Worm (Caenorhabditis elegans) whole organism, L3 larva: Measurements from ENCODE around the gene F19B6.10.

Source experiments
- ceh-82 ChIP-seq: fragments of 150-350 bp; optimal IDR thresholded peaks from 2 replicates; lab custom pipeline; 2014; ENCODE audit warnings: missing biosample characterization, missing genetic modification characterization
- hmg-11 ChIP-seq: sonication (generic microtip); optimal IDR thresholded peaks from 2 replicates; lab custom pipeline; 2016; ENCODE audit warnings: missing genetic modification characterization, missing compliant biosample characterization
- nhr-237 ChIP-seq: fragments of 150-350 bp; optimal IDR thresholded peaks from 2 replicates; lab custom pipeline; 2014; ENCODE audit warnings: missing biosample characterization, missing genetic modification characterization

DNA sequence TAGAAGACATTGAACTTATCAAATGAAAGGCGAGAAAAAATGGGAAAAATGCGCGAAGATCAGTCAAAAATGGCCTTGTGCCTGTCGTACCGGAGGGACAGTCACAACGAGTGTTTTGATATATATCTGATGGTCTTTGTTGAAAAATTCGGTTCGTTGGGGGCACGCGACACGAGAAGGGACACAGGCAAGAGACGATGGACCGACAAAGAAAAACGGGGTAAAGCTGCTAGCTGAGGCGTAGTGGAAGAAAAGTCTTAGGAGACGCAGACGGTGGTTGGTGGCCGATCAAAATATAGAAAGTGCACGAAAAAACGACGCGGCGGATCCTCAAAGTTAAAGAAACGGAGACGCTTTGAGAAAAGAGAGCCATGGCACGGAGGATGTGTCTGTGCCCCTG lies 1.7 kb upstream of the F19B6.10 start:
- TF ChIP-seq nhr-237 (tag; lab: Kevin White, UChicago) (no peak), ceh-82 (tag; lab: Kevin White, UChicago) (no peak), hmg-11 (tag; lab: Kevin White, UChicago) (peak; percentile 40)
